Fruit fly (Drosophila melanogaster) whole organism, prepupa: ENCODE measurements around the gene Kmn1.

ENCODE experiments used
- CG10669 ChIP-seq: fragments of 200-800 bp; sonication (Bioruptor generic); optimal IDR thresholded peaks from 3 replicates; lab custom pipeline; 2018; ENCODE audit warnings: missing biosample characterization, mild to moderate bottlenecking, missing genetic modification characterization, moderate library complexity
- CG11762 ChIP-seq: fragments of 200-800 bp; sonication (Bioruptor generic); optimal IDR thresholded peaks from 3 replicates; lab custom pipeline; 2016; ENCODE audit warnings: missing biosample characterization, missing genetic modification characterization; ENCODE audit not compliant: insufficient read depth
- CG16779 ChIP-seq: fragments of 200-800 bp; sonication (Bioruptor generic); optimal IDR thresholded peaks from 3 replicates; lab custom pipeline; 2017; ENCODE audit warnings: missing biosample characterization, mild to moderate bottlenecking, missing genetic modification characterization
- CG3032 ChIP-seq: fragments of 200-800 bp; optimal IDR thresholded peaks from 2 replicates; lab custom pipeline; 2019; ENCODE audit warnings: missing biosample characterization, mild to moderate bottlenecking, missing genetic modification characterization, moderate library complexity
- CG6163 ChIP-seq: fragments of 200-800 bp; sonication (Bioruptor generic); IDR thresholded peaks from 3 replicates; pipeline ENCODE4 v1.3.6; 2022; ENCODE audit warnings: missing biosample characterization, missing genetic modification characterization
- CG8319 ChIP-seq: fragments of 200-800 bp; sonication (Bioruptor generic); optimal IDR thresholded peaks from 3 replicates; lab custom pipeline; 2016; ENCODE audit warnings: missing biosample characterization, missing genetic modification characterization
- Hr39 ChIP-seq: fragments of 200-800 bp; sonication (Bioruptor generic); optimal IDR thresholded peaks from 2 replicates; lab custom pipeline; 2016; ENCODE audit warnings: missing biosample characterization, missing genetic modification characterization
- OdsH ChIP-seq: fragments of 200-800 bp; sonication (Bioruptor generic); optimal IDR thresholded peaks from 3 replicates; lab custom pipeline; 2016; ENCODE audit warnings: missing biosample characterization, missing genetic modification characterization
- dsx ChIP-seq: fragments of 200-800 bp; optimal IDR thresholded peaks from 3 replicates; lab custom pipeline; 2019; ENCODE audit warnings: missing biosample characterization, mild to moderate bottlenecking, missing genetic modification characterization, moderate library complexity; ENCODE audit not compliant: poor library complexity, severe bottlenecking
- eg ChIP-seq: fragments of 200-800 bp; sonication (Bioruptor generic); IDR thresholded peaks from 3 replicates; pipeline ENCODE4 v1.3.6; 2022; ENCODE audit warnings: missing biosample characterization, missing genetic modification characterization
- fd85E ChIP-seq: fragments of 200-800 bp; sonication (Bioruptor generic); optimal IDR thresholded peaks from 3 replicates; lab custom pipeline; 2016; ENCODE audit warnings: missing biosample characterization, missing genetic modification characterization
- salr ChIP-seq, 2 experiments: fragments of 200-800 bp; sonication (Bioruptor generic); optimal IDR thresholded peaks; 3 replicates each; lab custom pipeline; 2016 to 2018; ENCODE audit warnings: missing biosample characterization in 2 of 2, missing genetic modification characterization in 2 of 2, mild to moderate bottlenecking in 1 of 2
- spab ChIP-seq: fragments of 200-800 bp; sonication (Bioruptor generic); optimal IDR thresholded peaks from 2 replicates; lab custom pipeline; 2017; ENCODE audit warnings: missing biosample characterization, mild to moderate bottlenecking, missing genetic modification characterization, missing genetic modification reagents
- topi ChIP-seq: fragments of 200-800 bp; sonication (Bioruptor generic); optimal IDR thresholded peaks from 3 replicates; lab custom pipeline; 2016; ENCODE audit warnings: missing biosample characterization, missing genetic modification characterization

- TF ChIP-seq fd85E (GFP tag; lab: Kevin White, UChicago) (no peak), OdsH (GFP tag; lab: Kevin White, UChicago) (peak; percentile 74), CG6163 (GFP tag; lab: Robert Waterston, UW) (peak; percentile 66), CG8319 (no peak), CG16779 (tag; lab: Kevin White, UChicago) (no peak), CG3032 (tag; lab: Kevin White, UChicago) (peak; percentile 77), CG10669 (peak; percentile 62), dsx (GFP tag; lab: Kevin White, UChicago) (peak; percentile 52), CG11762 (GFP tag; lab: Kevin White, UChicago) (peak; percentile 13), topi (GFP tag; lab: Kevin White, UChicago) (peak; percentile 57), spab (no peak), eg (GFP tag; lab: Robert Waterston, UW) (peak; percentile 62; the same call in 2 of the 3 replicates), salr (GFP tag; optimal IDR thresholded peaks at IDR 0.05; lab: Kevin White, UChicago) (peak in 1 of 2 experiments; percentile 44), Hr39 (GFP tag; lab: Kevin White, UChicago) (peak; percentile 64)
Observed at dm6 chrX:11576540-11576939, 4.3 kb upstream of the Kmn1 start, which contains the start of gene CG11695.
